Worm (Caenorhabditis elegans) whole organism, L1 larva: ENCODE results near the gene hipr-1.

Source experiments
- C16A3.4 ChIP-seq: fragments of 150-350 bp; optimal IDR thresholded peaks from 2 replicates; lab custom pipeline; 2014; ENCODE audit warnings: missing biosample characterization, missing genetic modification characterization
- Y116A8C.19 ChIP-seq: sonication (generic microtip); optimal IDR thresholded peaks from 2 replicates; lab custom pipeline; 2016; ENCODE audit warnings: missing compliant biosample characterization, missing genetic modification characterization, borderline replicate concordance
- aha-1 ChIP-seq: fragments of 150-350 bp; optimal IDR thresholded peaks from 2 replicates; lab custom pipeline; 2014; ENCODE audit warnings: missing biosample characterization, missing genetic modification characterization
- aly-2 ChIP-seq: fragments of 150-350 bp; optimal IDR thresholded peaks from 2 replicates; lab custom pipeline; 2014; ENCODE audit warnings: missing biosample characterization, missing genetic modification characterization
- ama-1 ChIP-seq: fragments of 150-350 bp; optimal IDR thresholded peaks from 2 replicates; lab custom pipeline; 2014
- blmp-1 ChIP-seq: fragments of 150-350 bp; optimal IDR thresholded peaks from 2 replicates; lab custom pipeline; 2014; ENCODE audit warnings: missing biosample characterization, missing genetic modification characterization
- ceh-8 ChIP-seq: fragments of 200-800 bp; sonication (Bioruptor generic); optimal IDR thresholded peaks from 2 replicates; lab custom pipeline; 2018; ENCODE audit warnings: mild to moderate bottlenecking, missing genetic modification characterization, moderate library complexity, missing compliant biosample characterization
- ceh-82 ChIP-seq, 3 experiments: fragments of 150-350 bp in 1 of 3; sonication (generic microtip) in 2 of 3; optimal IDR thresholded peaks; 2 replicates each; lab custom pipeline; 2014 to 2017; ENCODE audit warnings: missing biosample characterization in 3 of 3, missing genetic modification characterization in 3 of 3
- ceh-88 ChIP-seq: fragments of 200-800 bp; sonication (Bioruptor generic); IDR thresholded peaks from 2 replicates; pipeline ENCODE4 v1.3.6; 2022; ENCODE audit warnings: missing genetic modification characterization, missing compliant biosample characterization
- dpl-1 ChIP-seq, 3 experiments: fragments of 150-350 bp in 2 of 3; sonication (generic microtip) in 1 of 3; optimal IDR thresholded peaks; 2 replicates each; lab custom pipeline; 2014 to 2017; ENCODE audit warnings: missing biosample characterization in 3 of 3, missing genetic modification characterization in 3 of 3, missing genetic modification reagents in 3 of 3
- efl-3 ChIP-seq: fragments of 200-800 bp; sonication (Bioruptor generic); optimal IDR thresholded peaks from 2 replicates; lab custom pipeline; 2018; ENCODE audit warnings: mild to moderate bottlenecking, missing genetic modification characterization, missing compliant biosample characterization
- egl-27 ChIP-seq, 2 experiments: fragments of 150-350 bp in 1 of 2; sonication (generic microtip); optimal IDR thresholded peaks; 3 replicates each; lab custom pipeline; 2017 to 2018; ENCODE audit warnings: missing biosample characterization in 2 of 2, missing genetic modification characterization in 2 of 2, missing genetic modification reagents in 2 of 2
- elt-3 ChIP-seq, 6 experiments: fragments of 150-350 bp in 1 of 6; sonication (generic microtip); optimal IDR thresholded peaks; 2 replicates each; lab custom pipeline; 2017 to 2018; ENCODE audit warnings: missing biosample characterization in 6 of 6, missing genetic modification characterization in 6 of 6, inconsistent platforms in 1 of 6
- fkh-10 ChIP-seq: sonication (generic microtip); optimal IDR thresholded peaks from 2 replicates; lab custom pipeline; 2017; ENCODE audit warnings: missing biosample characterization, missing genetic modification reagents, missing genetic modification characterization
- fkh-4 ChIP-seq: sonication (generic microtip); optimal IDR thresholded peaks from 2 replicates; lab custom pipeline; 2016; ENCODE audit warnings: missing compliant biosample characterization, missing genetic modification characterization, borderline replicate concordance
- fos-1 ChIP-seq: fragments of 150-350 bp; optimal IDR thresholded peaks from 2 replicates; lab custom pipeline; 2014; ENCODE audit warnings: missing biosample characterization, missing genetic modification characterization
- hlh-4 ChIP-seq: sonication (generic microtip); optimal IDR thresholded peaks from 2 replicates; lab custom pipeline; 2016; ENCODE audit warnings: mild to moderate bottlenecking, missing genetic modification characterization, missing compliant biosample characterization
- hpl-2 ChIP-seq: fragments of 150-350 bp; optimal IDR thresholded peaks from 2 replicates; lab custom pipeline; 2014; ENCODE audit warnings: missing biosample characterization, missing genetic modification reagents, missing genetic modification characterization
- irx-1 ChIP-seq: sonication (generic microtip); optimal IDR thresholded peaks from 2 replicates; lab custom pipeline; 2016; ENCODE audit warnings: missing genetic modification characterization, missing compliant biosample characterization
- isw-1 ChIP-seq: fragments of 200-800 bp; sonication (Bioruptor generic); IDR thresholded peaks from 2 replicates; pipeline ENCODE4 v1.3.6; 2022; ENCODE audit warnings: missing genetic modification characterization, missing compliant biosample characterization
- jun-1 ChIP-seq: fragments of 150-350 bp; optimal IDR thresholded peaks from 2 replicates; lab custom pipeline; 2014; ENCODE audit warnings: missing biosample characterization, missing genetic modification reagents, missing genetic modification characterization
- lin-13 ChIP-seq: fragments of 150-350 bp; optimal IDR thresholded peaks from 2 replicates; lab custom pipeline; 2014; ENCODE audit warnings: missing biosample characterization, missing genetic modification reagents, missing genetic modification characterization
- lin-14 ChIP-seq: fragments of 200-800 bp; sonication (Bioruptor generic); optimal IDR thresholded peaks from 2 replicates; lab custom pipeline; 2018; ENCODE audit warnings: mild to moderate bottlenecking, missing genetic modification characterization, moderate library complexity, missing compliant biosample characterization
- lin-15B ChIP-seq: fragments of 150-350 bp; sonication (generic microtip); optimal IDR thresholded peaks from 3 replicates; lab custom pipeline; 2014; ENCODE audit warnings: missing biosample characterization, missing genetic modification characterization
- lin-35 ChIP-seq, 2 experiments: fragments of 150-350 bp; optimal IDR thresholded peaks; 2 replicates each; lab custom pipeline; 2014; ENCODE audit warnings: missing biosample characterization in 2 of 2, missing genetic modification characterization in 2 of 2, missing genetic modification reagents in 2 of 2
- lin-39 ChIP-seq: fragments of 150-350 bp; optimal IDR thresholded peaks from 2 replicates; lab custom pipeline; 2014; ENCODE audit warnings: missing biosample characterization, missing genetic modification reagents, missing genetic modification characterization
- lir-3 ChIP-seq: sonication (generic microtip); optimal IDR thresholded peaks from 2 replicates; lab custom pipeline; 2016; ENCODE audit warnings: mild to moderate bottlenecking, missing genetic modification characterization, moderate library complexity, missing compliant biosample characterization; ENCODE audit not compliant: poor library complexity
- mab-9 ChIP-seq: fragments of 200-800 bp; sonication (Bioruptor generic); IDR thresholded peaks from 2 replicates; pipeline ENCODE4 v1.3.6; 2022; ENCODE audit warnings: missing genetic modification reagents, missing genetic modification characterization, missing compliant biosample characterization
- mef-2 ChIP-seq: fragments of 150-350 bp; optimal IDR thresholded peaks from 2 replicates; lab custom pipeline; 2014; ENCODE audit warnings: missing biosample characterization, missing genetic modification characterization
- nhr-12 ChIP-seq: sonication (generic microtip); optimal IDR thresholded peaks from 2 replicates; lab custom pipeline; 2017; ENCODE audit warnings: missing biosample characterization, missing genetic modification characterization
- nhr-19 ChIP-seq: fragments of 200-800 bp; sonication (Bioruptor generic); conservative IDR thresholded peaks from 2 replicates; pipeline ENCODE4 v1.3.6; 2022; ENCODE audit warnings: missing genetic modification characterization, missing compliant biosample characterization
- nhr-20 ChIP-seq: sonication (generic microtip); optimal IDR thresholded peaks from 2 replicates; lab custom pipeline; 2016; ENCODE audit warnings: mild to moderate bottlenecking, missing genetic modification characterization, missing compliant biosample characterization
- nhr-28 ChIP-seq: fragments of 150-350 bp; optimal IDR thresholded peaks from 2 replicates; lab custom pipeline; 2014; ENCODE audit warnings: missing biosample characterization, missing genetic modification characterization
- nhr-47 ChIP-seq: sonication (generic microtip); optimal IDR thresholded peaks from 2 replicates; lab custom pipeline; 2016; ENCODE audit warnings: mild to moderate bottlenecking, missing genetic modification characterization, moderate library complexity, missing compliant biosample characterization
- nhr-71 ChIP-seq: sonication (generic microtip); optimal IDR thresholded peaks from 2 replicates; lab custom pipeline; 2016; ENCODE audit warnings: mild to moderate bottlenecking, missing genetic modification characterization, moderate library complexity, missing compliant biosample characterization
- nhr-76 ChIP-seq: sonication (generic microtip); optimal IDR thresholded peaks from 2 replicates; lab custom pipeline; 2017; ENCODE audit warnings: missing biosample characterization, missing genetic modification characterization
- nhr-77 ChIP-seq: fragments of 150-350 bp; optimal IDR thresholded peaks from 2 replicates; lab custom pipeline; 2014; ENCODE audit warnings: missing biosample characterization, missing genetic modification characterization
- nhr-84 ChIP-seq: sonication (generic microtip); optimal IDR thresholded peaks from 2 replicates; lab custom pipeline; 2017; ENCODE audit warnings: missing biosample characterization, missing genetic modification characterization
- nhr-85 ChIP-seq: sonication (generic microtip); peaks from one replicate; lab custom pipeline; 2016; ENCODE audit warnings: missing genetic modification characterization, inconsistent platforms, missing compliant biosample characterization
- pax-3 ChIP-seq: fragments of 200-800 bp; sonication (Bioruptor generic); optimal IDR thresholded peaks from 2 replicates; lab custom pipeline; 2018; ENCODE audit warnings: mild to moderate bottlenecking, missing genetic modification characterization, moderate library complexity, missing compliant biosample characterization
- pqm-1 ChIP-seq: sonication (generic microtip); optimal IDR thresholded peaks from 3 replicates; lab custom pipeline; 2017; ENCODE audit warnings: missing biosample characterization, missing genetic modification characterization
- rnt-1 ChIP-seq: sonication (generic microtip); optimal IDR thresholded peaks from 2 replicates; lab custom pipeline; 2016; ENCODE audit warnings: mild to moderate bottlenecking, missing genetic modification characterization, moderate library complexity, missing compliant biosample characterization
- skn-1 ChIP-seq: fragments of 150-350 bp; optimal IDR thresholded peaks from 2 replicates; lab custom pipeline; 2014; ENCODE audit warnings: missing biosample characterization, missing genetic modification characterization
- snpc-4 ChIP-seq: fragments of 150-350 bp; optimal IDR thresholded peaks from 2 replicates; lab custom pipeline; 2014; ENCODE audit warnings: missing biosample characterization, missing genetic modification characterization
- snu-23 ChIP-seq: sonication (generic microtip); optimal IDR thresholded peaks from 2 replicates; lab custom pipeline; 2016; ENCODE audit warnings: missing genetic modification characterization, missing compliant biosample characterization
- sox-4 ChIP-seq: sonication (generic microtip); optimal IDR thresholded peaks from 2 replicates; lab custom pipeline; 2016; ENCODE audit warnings: missing genetic modification characterization, missing compliant biosample characterization
- sup-37 ChIP-seq: fragments of 200-800 bp; sonication (Bioruptor generic); optimal IDR thresholded peaks from 2 replicates; lab custom pipeline; 2018; ENCODE audit warnings: mild to moderate bottlenecking, missing genetic modification characterization, missing compliant biosample characterization
- tbx-2 ChIP-seq: sonication (generic microtip); optimal IDR thresholded peaks from 2 replicates; lab custom pipeline; 2016; ENCODE audit warnings: missing genetic modification characterization, missing compliant biosample characterization
- tlp-1 ChIP-seq: fragments of 150-350 bp; optimal IDR thresholded peaks from 2 replicates; lab custom pipeline; 2014; ENCODE audit warnings: missing biosample characterization, missing genetic modification characterization
- unc-130 ChIP-seq: fragments of 150-350 bp; optimal IDR thresholded peaks from 2 replicates; lab custom pipeline; 2017; ENCODE audit warnings: missing biosample characterization, missing genetic modification characterization, inconsistent platforms
- unc-62 ChIP-seq: fragments of 150-350 bp; optimal IDR thresholded peaks from 2 replicates; lab custom pipeline; 2014; ENCODE audit warnings: missing biosample characterization, missing genetic modification reagents, missing genetic modification characterization
- unc-86 ChIP-seq: sonication (generic microtip); optimal IDR thresholded peaks from 2 replicates; lab custom pipeline; 2016; ENCODE audit warnings: missing genetic modification characterization, missing compliant biosample characterization
- unc-98 ChIP-seq: fragments of 200-800 bp; sonication (Bioruptor generic); IDR thresholded peaks from 2 replicates; pipeline ENCODE4 v1.3.6; 2022; ENCODE audit warnings: missing genetic modification characterization, missing compliant biosample characterization
- zag-1 ChIP-seq: fragments of 150-350 bp; optimal IDR thresholded peaks from 2 replicates; lab custom pipeline; 2014; ENCODE audit warnings: missing biosample characterization, missing genetic modification characterization
- ztf-11 ChIP-seq, 2 experiments: sonication (generic microtip); optimal IDR thresholded peaks; 2 replicates each; lab custom pipeline; 2016 to 2017; ENCODE audit warnings: missing genetic modification characterization in 2 of 2, missing biosample characterization in 1 of 2, missing compliant biosample characterization in 1 of 2

Gene hipr-1

ce11 chrIII:8733237-8733636 is 13.2 kb downstream of the hipr-1 start (continued):
- TF ChIP-seq fkh-4 (tag; lab: Kevin White, UChicago) (no peak), efl-3 (no peak), nhr-28 (tag; lab: Kevin White, UChicago) (no peak), mab-9 (GFP tag; lab: Robert Waterston, UW) (no peak), skn-1 (tag; lab: Kevin White, UChicago) (no peak), hlh-4 (no peak), unc-98 (GFP tag; lab: Robert Waterston, UW) (no peak), lir-3 (tag; lab: Kevin White, UChicago) (no peak), nhr-12 (tag; lab: Kevin White, UChicago) (no peak), isw-1 (no peak), hpl-2 (no peak), zag-1 (tag; lab: Kevin White, UChicago) (no peak), sup-37 (no peak), aly-2 (no peak), nhr-77 (tag; lab: Kevin White, UChicago) (no peak), sox-4 (no peak), pax-3 (tag; lab: Kevin White, UChicago) (no peak), lin-14 (GFP tag; lab: Kevin White, UChicago) (peak; percentile 43), Y116A8C.19 (tag; lab: Kevin White, UChicago) (no peak), nhr-71 (tag; lab: Kevin White, UChicago) (peak; percentile 13), fos-1 (tag; lab: Kevin White, UChicago) (no peak), unc-62 (GFP tag; lab: Kevin White, UChicago) (no peak), mef-2 (no peak), tbx-2 (tag; lab: Kevin White, UChicago) (no peak), unc-130 (tag; lab: Kevin White, UChicago) (no peak), aha-1 (no peak), snu-23 (GFP tag; lab: Kevin White, UChicago) (peak; percentile 42), lin-39 (tag; lab: Kevin White, UChicago) (no peak), tlp-1 (tag; lab: Kevin White, UChicago) (no peak), nhr-85 (tag; lab: Kevin White, UChicago) (peak; percentile 49), irx-1 (tag; lab: Kevin White, UChicago) (no peak), egl-27 (tag; optimal IDR thresholded peaks at IDR 0.05; lab: Kevin White, UChicago) (no peak), nhr-19 (GFP tag; lab: Robert Waterston, UW) (peak; percentile 51), ztf-11 (tag; optimal IDR thresholded peaks at IDR 0.05; lab: Kevin White, UChicago) (no peak), unc-86 (no peak), nhr-76 (tag; lab: Kevin White, UChicago) (no peak), lin-13 (GFP tag; lab: Kevin White, UChicago) (no peak), fkh-10 (GFP tag; lab: Kevin White, UChicago) (no peak), ceh-88 (GFP tag; lab: Robert Waterston, UW) (no peak), ama-1 (lab: Kevin White, UChicago) (no peak), lin-35 (GFP tag; optimal IDR thresholded peaks at IDR 0.05; lab: Kevin White, UChicago) (peak in 1 of 2 experiments; percentile 68), C16A3.4 (tag; lab: Kevin White, UChicago) (peak; percentile 31), nhr-20 (peak; percentile 30), dpl-1 (GFP tag; optimal IDR thresholded peaks at IDR 0.05; lab: Kevin White, UChicago) (no peak), nhr-47 (tag; lab: Kevin White, UChicago) (no peak), ceh-8 (GFP tag; lab: Kevin White, UChicago) (no peak), nhr-84 (tag; lab: Kevin White, UChicago) (no peak), rnt-1 (tag; lab: Kevin White, UChicago) (no peak), jun-1 (tag; lab: Kevin White, UChicago) (no peak), blmp-1 (peak; percentile 75), lin-15B (no peak), snpc-4 (tag; lab: Kevin White, UChicago) (no peak), elt-3 (tag; optimal IDR thresholded peaks at IDR 0.05; lab: Kevin White, UChicago) (peak in 4 of 6 experiments; percentile 1 to 95 (median 32)), ceh-82 (tag; optimal IDR thresholded peaks at IDR 0.05; lab: Kevin White, UChicago) (no peak), pqm-1 (tag; lab: Kevin White, UChicago) (no peak)
